Fruit fly (Drosophila melanogaster) whole organism, wandering third instar larva: ENCODE measurements around the gene CG12170.

Experiments used
- Abd-B ChIP-seq: fragments of >200 bp; optimal IDR thresholded peaks from 2 replicates; lab custom pipeline; 2017; ENCODE audit warnings: missing biosample characterization, missing genetic modification characterization
- CrebA ChIP-seq: fragments of 200-800 bp; sonication (Bioruptor generic); optimal IDR thresholded peaks from 2 replicates; lab custom pipeline; 2016; ENCODE audit warnings: missing biosample characterization, mild to moderate bottlenecking, missing genetic modification characterization, borderline replicate concordance
- Dfd ChIP-seq: fragments of >200 bp; optimal IDR thresholded peaks from 2 replicates; lab custom pipeline; 2017; ENCODE audit warnings: missing biosample characterization, missing genetic modification characterization
- HLH106 ChIP-seq: fragments of 200-800 bp; optimal IDR thresholded peaks from 3 replicates; lab custom pipeline; 2019; ENCODE audit warnings: missing biosample characterization, mild to moderate bottlenecking, missing genetic modification characterization, moderate library complexity
- Myc ChIP-seq: fragments of >200 bp; optimal IDR thresholded peaks from 2 replicates; lab custom pipeline; 2017
- OdsH ChIP-seq: fragments of 200-800 bp; sonication (Bioruptor generic); optimal IDR thresholded peaks from 2 replicates; lab custom pipeline; 2016; ENCODE audit warnings: missing biosample characterization, mild to moderate bottlenecking, missing genetic modification characterization
- Rel ChIP-seq, 2 experiments: fragments of 200-800 bp; sonication (Bioruptor generic) in 1 of 2; optimal IDR thresholded peaks; 2 replicates in 1 of 2; 3 replicates in 1 of 2; lab custom pipeline; 2016 to 2019; ENCODE audit warnings: mild to moderate bottlenecking in 2 of 2, missing biosample characterization in 2 of 2, missing genetic modification characterization in 2 of 2, moderate library complexity in 1 of 2
- h ChIP-seq: fragments of 200-800 bp; sonication (Bioruptor generic); optimal IDR thresholded peaks from 3 replicates; lab custom pipeline; 2016; ENCODE audit warnings: missing biosample characterization, mild to moderate bottlenecking, missing genetic modification characterization
- lola ChIP-seq: fragments of >200 bp; optimal IDR thresholded peaks from 2 replicates; lab custom pipeline; 2017; ENCODE audit warnings: missing biosample characterization, missing genetic modification characterization
- pan ChIP-seq: fragments of >200 bp; optimal IDR thresholded peaks from 2 replicates; lab custom pipeline; 2017
- psq ChIP-seq: fragments of 200-800 bp; sonication (Bioruptor generic); optimal IDR thresholded peaks from 3 replicates; lab custom pipeline; 2017; ENCODE audit warnings: missing biosample characterization, mild to moderate bottlenecking, missing genetic modification characterization, moderate library complexity
- sage ChIP-seq: fragments of 200-800 bp; sonication (Bioruptor generic); optimal IDR thresholded peaks from 2 replicates; lab custom pipeline; 2016; ENCODE audit warnings: missing biosample characterization, mild to moderate bottlenecking, missing genetic modification characterization

dm6 chr3R:5635524-5635923, 1.5 kb upstream of the CG12170 start, which contains the start of gene CG31546:
- TF ChIP-seq Dfd, result no peak
- no peak for TF ChIP-seq Abd-B (GFP tag; lab: Kevin White, UChicago)
- TF ChIP-seq sage (GFP tag; lab: Kevin White, UChicago), result no peak
- no peak for TF ChIP-seq CrebA
- no peak for TF ChIP-seq OdsH (GFP tag; lab: Kevin White, UChicago)
- no peak for TF ChIP-seq lola
- no peak for TF ChIP-seq h (GFP tag; lab: Kevin White, UChicago)
- no peak for TF ChIP-seq psq (GFP tag; lab: Kevin White, UChicago)
- no peak for TF ChIP-seq pan (lab: Kevin White, UChicago)
- no peak for TF ChIP-seq Rel (GFP tag; optimal IDR thresholded peaks at IDR 0.05; lab: Kevin White, UChicago)
- TF ChIP-seq Rel (tag; optimal IDR thresholded peaks at IDR 0.05; lab: Kevin White, UChicago), result no peak
- TF ChIP-seq HLH106 (tag; lab: Kevin White, UChicago), result no peak
- TF ChIP-seq Myc (lab: Kevin White, UChicago), result no peak
